Worm (Caenorhabditis elegans): ENCODE data around the gene rps-11.
A peak's percentile ranks its signal among the peaks of the same experiment; 100 is the strongest.

rps-11 gene

ce11 chrIV:11593415-11594190, 8.8 kb upstream of the rps-11 start, which contains the start of gene F40F11.3 (continued):
- TF ChIP-seq ztf-11 (tag; optimal IDR thresholded peaks at IDR 0.05) (no peak), mls-2 (tag; optimal IDR thresholded peaks at IDR 0.05) (peak; percentile 45), nhr-76 (tag; optimal IDR thresholded peaks at IDR 0.05) (no peak), blmp-1 (tag; optimal IDR thresholded peaks at IDR 0.05) (no peak), lin-13 (tag; optimal IDR thresholded peaks at IDR 0.05) (peak; percentile 11)

- TF ChIP-seq unc-120 (tag; optimal IDR thresholded peaks at IDR 0.05; ENCODE audit: poor library complexity, severe bottlenecking) = peak; percentile 37
- no peak for TF ChIP-seq nhr-237 (tag; optimal IDR thresholded peaks at IDR 0.05)
- TF ChIP-seq cnd-1 (tag; optimal IDR thresholded peaks at IDR 0.05) = peak; percentile 13
- peak; percentile 33 for TF ChIP-seq sptf-1 (tag; optimal IDR thresholded peaks at IDR 0.05)
- no peak for TF ChIP-seq unc-39 (tag; optimal IDR thresholded peaks at IDR 0.05)
- TF ChIP-seq mls-2 (tag; optimal IDR thresholded peaks at IDR 0.05) = no peak
- TF ChIP-seq drap-1 (GFP tag; optimal IDR thresholded peaks at IDR 0.05) = peak; percentile 40
- peak; percentile 40 for TF ChIP-seq ces-1 (GFP tag; optimal IDR thresholded peaks at IDR 0.05)
- TF ChIP-seq unc-62 (GFP tag; optimal IDR thresholded peaks at IDR 0.05) = no peak
- no peak for TF ChIP-seq nhr-12 (tag; optimal IDR thresholded peaks at IDR 0.05)
- TF ChIP-seq nhr-28 (tag; optimal IDR thresholded peaks at IDR 0.05) = no peak
Measured at ce11 chrIV:11594191-11594673, 8.2 kb upstream of the rps-11 start, which contains the start of gene mig-38. mig-38 (plus strand) TSS chrIV:11594244.

- TF ChIP-seq lsy-2 (tag; optimal IDR thresholded peaks at IDR 0.05) (no peak), mab-5 (tag; optimal IDR thresholded peaks at IDR 0.05) (no peak), flh-1 (GFP tag; optimal IDR thresholded peaks at IDR 0.05) (no peak), sem-2 (GFP tag; optimal IDR thresholded peaks at IDR 0.05) (no peak), mls-2 (tag; optimal IDR thresholded peaks at IDR 0.05) (no peak), tbx-8 (GFP tag; optimal IDR thresholded peaks at IDR 0.05) (no peak), lin-32 (GFP tag; optimal IDR thresholded peaks at IDR 0.05) (no peak), unc-120 (tag; optimal IDR thresholded peaks at IDR 0.05; ENCODE audit: poor library complexity, severe bottlenecking) (no peak), ham-2 (GFP tag; optimal IDR thresholded peaks at IDR 0.05) (no peak), bed-3 (GFP tag; optimal IDR thresholded peaks at IDR 0.05) (no peak)
Measured at ce11 chrIV:11597079-11597478, 5.4 kb upstream of the rps-11 start.

ce11 chrIV:11599717-11600116, 2.7 kb upstream of the rps-11 start:
- TF ChIP-seq elt-1 (tag; optimal IDR thresholded peaks at IDR 0.05; ENCODE audit: borderline replicate concordance, insufficient read depth) (peak; percentile 94), pha-4 (tag; optimal IDR thresholded peaks at IDR 0.05) (no peak), unc-62 (GFP tag; optimal IDR thresholded peaks at IDR 0.05) (peak; percentile 41)

DNA sequence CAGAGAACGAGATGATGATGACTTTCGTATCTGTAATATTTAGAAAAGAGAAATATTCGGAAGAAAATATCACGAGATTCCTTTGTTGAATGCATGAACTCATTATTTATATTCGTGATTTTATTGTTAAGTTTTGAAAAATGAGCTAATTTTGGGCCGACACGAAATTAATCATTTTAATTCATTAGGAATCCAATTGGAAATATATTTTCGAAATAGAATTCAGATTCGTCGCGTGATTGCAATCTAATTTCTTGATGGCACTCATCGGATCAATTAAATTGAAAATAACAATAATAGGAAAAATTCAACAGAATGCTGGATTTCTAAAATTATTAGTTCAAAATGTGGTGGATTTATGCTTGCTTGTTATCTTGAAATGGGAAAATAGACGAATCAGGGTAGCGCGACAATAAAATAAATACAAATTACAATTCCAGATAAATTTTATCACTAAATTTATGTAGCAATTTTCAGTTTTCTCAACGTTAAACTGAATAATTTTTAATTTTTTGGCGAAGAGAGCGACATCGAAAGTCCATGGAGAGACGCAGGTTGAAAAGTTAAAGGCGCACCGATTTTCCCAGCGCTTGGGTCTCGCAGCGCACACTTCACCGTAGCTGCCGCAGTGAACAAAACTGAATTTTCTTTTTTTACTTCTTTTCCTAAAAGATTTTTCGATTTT, 578 bp upstream of the rps-11 start:
- TF ChIP-seq elt-1 (tag; optimal IDR thresholded peaks at IDR 0.05; ENCODE audit: borderline replicate concordance, insufficient read depth) (peak; percentile 18), nhr-12 (tag; optimal IDR thresholded peaks at IDR 0.05) (no peak), sptf-1 (tag; optimal IDR thresholded peaks at IDR 0.05) (peak; percentile 17), unc-120 (tag; optimal IDR thresholded peaks at IDR 0.05; ENCODE audit: poor library complexity, severe bottlenecking) (peak; percentile 19), mab-5 (tag; optimal IDR thresholded peaks at IDR 0.05) (no peak), drap-1 (GFP tag; optimal IDR thresholded peaks at IDR 0.05) (peak; percentile 33), ces-1 (GFP tag; optimal IDR thresholded peaks at IDR 0.05) (peak; percentile 22), unc-62 (GFP tag; optimal IDR thresholded peaks at IDR 0.05) (peak; percentile 38), lin-13 (tag; optimal IDR thresholded peaks at IDR 0.05) (peak; percentile 52), bed-3 (GFP tag; optimal IDR thresholded peaks at IDR 0.05) (no peak), blmp-1 (tag; optimal IDR thresholded peaks at IDR 0.05) (no peak), pha-4 (tag; optimal IDR thresholded peaks at IDR 0.05) (peak; percentile 49), mep-1 (tag; optimal IDR thresholded peaks at IDR 0.05) (peak; percentile 80), zip-8 (tag; optimal IDR thresholded peaks at IDR 0.05) (no peak), lsy-2 (tag; optimal IDR thresholded peaks at IDR 0.05) (peak; percentile 91), ztf-11 (tag; optimal IDR thresholded peaks at IDR 0.05) (no peak), hlh-1 (tag; optimal IDR thresholded peaks at IDR 0.05) (peak; percentile 39), flh-1 (GFP tag; optimal IDR thresholded peaks at IDR 0.05) (no peak), cnd-1 (tag; optimal IDR thresholded peaks at IDR 0.05) (no peak), nhr-76 (tag; optimal IDR thresholded peaks at IDR 0.05) (no peak), mls-2 (tag; optimal IDR thresholded peaks at IDR 0.05) (peak; percentile 32), M03D4.4 (tag; optimal IDR thresholded peaks at IDR 0.05) (peak; percentile 39), ceh-39 (tag; optimal IDR thresholded peaks at IDR 0.05) (peak; percentile 8), ham-2 (GFP tag; optimal IDR thresholded peaks at IDR 0.05) (no peak)
